Worm (Caenorhabditis elegans): ENCODE measurements around the gene M01B2.12.

DNA sequence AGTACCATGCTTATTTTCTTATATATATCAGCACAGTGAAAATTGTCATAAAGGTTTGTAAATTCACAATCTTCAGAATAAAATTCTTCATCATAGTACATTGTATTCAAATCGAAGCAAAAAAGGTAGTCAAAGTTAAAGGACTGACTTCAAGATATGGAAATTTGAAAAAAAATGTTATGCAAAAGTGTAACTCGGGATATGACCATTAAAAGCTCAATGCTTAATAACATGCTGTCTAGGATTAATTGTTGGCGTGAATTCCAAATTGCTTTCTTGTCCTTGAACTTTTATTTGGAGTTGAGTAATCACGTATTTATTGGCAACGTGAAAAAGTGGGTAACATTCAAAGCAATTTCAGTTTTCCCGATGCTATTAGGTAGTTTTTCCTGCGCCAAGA lies 10.7 kb upstream of the M01B2.12 start, which contains the start of gene srw-16:
- TF ChIP-seq unc-62 (GFP tag; optimal IDR thresholded peaks at IDR 0.05): no peak
- no peak for TF ChIP-seq nhr-12 (tag; optimal IDR thresholded peaks at IDR 0.05)
- no peak for TF ChIP-seq pha-4 (tag; optimal IDR thresholded peaks at IDR 0.05)

Data from whole organism, mixed stage, embryonic.